Worm (Caenorhabditis elegans): ENCODE data around the gene nspg-4.

Gene nspg-4

ce11 chrX:3371264-3371663 lies 21.1 kb upstream of the nspg-4 start (continued):
- TF ChIP-seq pros-1 (tag; optimal IDR thresholded peaks at IDR 0.05) (no peak), sox-2 (GFP tag; IDR thresholded peaks at IDR 0.05) (peak; percentile 83), sox-4 (tag; optimal IDR thresholded peaks at IDR 0.05) (peak; percentile 82), che-1 (tag; optimal IDR thresholded peaks at IDR 0.05) (peak; percentile 86), elt-4 (tag; optimal IDR thresholded peaks at IDR 0.05) (no peak), nfya-1 (tag; optimal IDR thresholded peaks at IDR 0.05) (peak; percentile 76), ceh-9 (tag; optimal IDR thresholded peaks at IDR 0.05) (peak; percentile 57), F13H6.1 (tag; optimal IDR thresholded peaks at IDR 0.05) (peak; percentile 76), ceh-31 (tag; optimal IDR thresholded peaks at IDR 0.05) (peak; percentile 70), npax-4 (tag; optimal IDR thresholded peaks at IDR 0.05) (peak; percentile 65), sdc-2 (tag; optimal IDR thresholded peaks at IDR 0.05) (peak; percentile 84), madf-2 (tag; optimal IDR thresholded peaks at IDR 0.05) (peak; percentile 87), pag-3 (tag; optimal IDR thresholded peaks at IDR 0.05; ENCODE audit: borderline replicate concordance) (no peak), ahr-1 (tag; optimal IDR thresholded peaks at IDR 0.05) (peak; percentile 64), dve-1 (tag; optimal IDR thresholded peaks at IDR 0.05) (peak; percentile 48), ceh-2 (tag; optimal IDR thresholded peaks at IDR 0.05) (peak; percentile 61)

ce11 chrX:3369442-3369841 lies 19.2 kb upstream of the nspg-4 start:
- TF ChIP-seq hlh-30 (tag; optimal IDR thresholded peaks at IDR 0.05; ENCODE audit: insufficient read depth), result no peak
- TF ChIP-seq gmeb-2 (tag; optimal IDR thresholded peaks at IDR 0.05), result no peak
- TF ChIP-seq lin-11 (tag; optimal IDR thresholded peaks at IDR 0.05), result no peak
- TF ChIP-seq madf-2 (tag; optimal IDR thresholded peaks at IDR 0.05), result no peak
- no peak for TF ChIP-seq ceh-22 (tag; optimal IDR thresholded peaks at IDR 0.05)
- no peak for TF ChIP-seq pax-1 (tag; optimal IDR thresholded peaks at IDR 0.05)
- TF ChIP-seq pha-4 (tag; optimal IDR thresholded peaks at IDR 0.05), result no peak
- no peak for TF ChIP-seq C38D4.7 (GFP tag; optimal IDR thresholded peaks at IDR 0.05)
- no peak for TF ChIP-seq pros-1 (tag; optimal IDR thresholded peaks at IDR 0.05)
- TF ChIP-seq lim-6 (tag; optimal IDR thresholded peaks at IDR 0.05), result no peak
- TF ChIP-seq ceh-19 (GFP tag; optimal IDR thresholded peaks at IDR 0.05), result no peak
- TF ChIP-seq rnt-1 (tag; optimal IDR thresholded peaks at IDR 0.05), result no peak
- no peak for TF ChIP-seq sox-4 (tag; optimal IDR thresholded peaks at IDR 0.05)
- TF ChIP-seq ceh-45 (GFP tag; IDR thresholded peaks at IDR 0.05), result no peak
- TF ChIP-seq Y22D7AL.16 (tag; optimal IDR thresholded peaks at IDR 0.05), result no peak
- no peak for TF ChIP-seq mec-3 (tag; optimal IDR thresholded peaks at IDR 0.05; ENCODE audit: borderline replicate concordance)
- TF ChIP-seq unc-86 (tag; optimal IDR thresholded peaks at IDR 0.05), result no peak
- no peak for TF ChIP-seq ceh-31 (tag; optimal IDR thresholded peaks at IDR 0.05)

ce11 chrX:3368659-3369058 lies 18.5 kb upstream of the nspg-4 start, which contains the start of gene ZK563.2:
TSS of gene ZK563.2 (plus strand) at chrX:3368959.
- no peak for TF ChIP-seq lin-11 (tag; optimal IDR thresholded peaks at IDR 0.05)
- TF ChIP-seq nhr-232 (tag; optimal IDR thresholded peaks at IDR 0.05), result no peak
- no peak for TF ChIP-seq hlh-6 (tag; optimal IDR thresholded peaks at IDR 0.05)

ce11 chrX:3366782-3367181 lies 16.6 kb upstream of the nspg-4 start:
- TF ChIP-seq odd-2 (tag; optimal IDR thresholded peaks at IDR 0.05) (no peak), F13H6.1 (tag; optimal IDR thresholded peaks at IDR 0.05) (no peak), unc-42 (tag; optimal IDR thresholded peaks at IDR 0.05) (no peak), zip-5 (tag; optimal IDR thresholded peaks at IDR 0.05) (no peak), C38D4.7 (GFP tag; optimal IDR thresholded peaks at IDR 0.05) (no peak), dmd-4 (tag; optimal IDR thresholded peaks at IDR 0.05; ENCODE audit: borderline replicate concordance) (no peak), nhr-232 (tag; optimal IDR thresholded peaks at IDR 0.05) (no peak), ztf-16 (tag; optimal IDR thresholded peaks at IDR 0.05) (no peak), hlh-30 (tag; optimal IDR thresholded peaks at IDR 0.05; ENCODE audit: insufficient read depth) (no peak), lin-11 (tag; optimal IDR thresholded peaks at IDR 0.05) (no peak), ets-4 (tag; optimal IDR thresholded peaks at IDR 0.05) (no peak), sox-4 (tag; optimal IDR thresholded peaks at IDR 0.05) (no peak), unc-55 (GFP tag; optimal IDR thresholded peaks at IDR 0.05) (no peak), pat-9 (tag; optimal IDR thresholded peaks at IDR 0.05) (no peak), dve-1 (tag; optimal IDR thresholded peaks at IDR 0.05) (no peak), fax-1 (tag; optimal IDR thresholded peaks at IDR 0.05) (no peak)
